Worm (Caenorhabditis elegans): ENCODE measurements around the gene mrps-35.

The mrps-35 gene

ce11 chrV:18984656-18985055, 3.5 kb downstream of the mrps-35 start:
- TF ChIP-seq ceh-48 (tag; optimal IDR thresholded peaks at IDR 0.05), result peak; percentile 68

ce11 chrV:18986103-18986502, 5.0 kb downstream of the mrps-35 start:
- TF ChIP-seq ceh-48 (tag; optimal IDR thresholded peaks at IDR 0.05) (peak; percentile 28), sox-2 (GFP tag; IDR thresholded peaks at IDR 0.05) (no peak), ttx-3 (tag; optimal IDR thresholded peaks at IDR 0.05) (no peak)

- TF ChIP-seq npax-4 (tag; optimal IDR thresholded peaks at IDR 0.05) (no peak), nfya-1 (tag; optimal IDR thresholded peaks at IDR 0.05) (peak; percentile 30), C08G9.2 (tag; optimal IDR thresholded peaks at IDR 0.05) (no peak), gmeb-2 (tag; optimal IDR thresholded peaks at IDR 0.05) (no peak), ceh-31 (tag; optimal IDR thresholded peaks at IDR 0.05) (peak; percentile 27), elt-2 (tag; optimal IDR thresholded peaks at IDR 0.05) (peak; percentile 42), unc-42 (tag; optimal IDR thresholded peaks at IDR 0.05) (peak; percentile 15), ceh-22 (tag; optimal IDR thresholded peaks at IDR 0.05) (no peak), ceh-30 (tag; optimal IDR thresholded peaks at IDR 0.05) (peak; percentile 81), tbx-2 (tag; optimal IDR thresholded peaks at IDR 0.05) (peak; percentile 14)
Measured at ce11 chrV:18990238-18990901, 9.3 kb downstream of the mrps-35 start, which contains the start of the genes reps-1 and Y39B6A.37. reps-1 (minus strand) TSS chrV:18990500. Y39B6A.37 (plus strand) TSS chrV:18990851.

ce11 chrV:18990958-18991357, 9.9 kb downstream of the mrps-35 start:
- TF ChIP-seq ceh-14 (tag; optimal IDR thresholded peaks at IDR 0.05) (no peak), ref-2 (tag; optimal IDR thresholded peaks at IDR 0.05) (no peak), dve-1 (tag; optimal IDR thresholded peaks at IDR 0.05) (no peak), madf-2 (tag; optimal IDR thresholded peaks at IDR 0.05) (no peak), fax-1 (tag; optimal IDR thresholded peaks at IDR 0.05) (no peak)

- TF ChIP-seq Y22D7AL.16 (tag; optimal IDR thresholded peaks at IDR 0.05) (no peak), hlh-15 (tag; optimal IDR thresholded peaks at IDR 0.05) (no peak), K09A11.1 (tag; optimal IDR thresholded peaks at IDR 0.05; ENCODE audit: insufficient read depth) (no peak), ztf-16 (tag; optimal IDR thresholded peaks at IDR 0.05) (no peak), fkh-10 (GFP tag; optimal IDR thresholded peaks at IDR 0.05) (no peak), ceh-14 (tag; optimal IDR thresholded peaks at IDR 0.05) (no peak), ceh-31 (tag; optimal IDR thresholded peaks at IDR 0.05) (no peak), ceh-9 (tag; optimal IDR thresholded peaks at IDR 0.05) (no peak), C08G9.2 (tag; optimal IDR thresholded peaks at IDR 0.05) (no peak), lim-6 (tag; optimal IDR thresholded peaks at IDR 0.05) (no peak), odd-2 (tag; optimal IDR thresholded peaks at IDR 0.05) (no peak), che-1 (tag; optimal IDR thresholded peaks at IDR 0.05) (no peak), ahr-1 (tag; optimal IDR thresholded peaks at IDR 0.05) (no peak), lin-11 (tag; optimal IDR thresholded peaks at IDR 0.05) (no peak), ceh-6 (GFP tag; optimal IDR thresholded peaks at IDR 0.05) (no peak), F13H6.1 (tag; optimal IDR thresholded peaks at IDR 0.05) (no peak), pha-2 (tag; optimal IDR thresholded peaks at IDR 0.05) (no peak), ceh-19 (GFP tag; optimal IDR thresholded peaks at IDR 0.05) (no peak)
Measured at ce11 chrV:18993017-18993416, 11.9 kb downstream of the mrps-35 start.

- TF ChIP-seq hlh-6 (tag; optimal IDR thresholded peaks at IDR 0.05), result no peak
- no peak for TF ChIP-seq ceh-34 (tag; optimal IDR thresholded peaks at IDR 0.05)
- no peak for TF ChIP-seq ceh-30 (tag; optimal IDR thresholded peaks at IDR 0.05)
- TF ChIP-seq npax-4 (tag; optimal IDR thresholded peaks at IDR 0.05), result no peak
- TF ChIP-seq C08G9.2 (tag; optimal IDR thresholded peaks at IDR 0.05), result no peak
- TF ChIP-seq lim-6 (tag; optimal IDR thresholded peaks at IDR 0.05), result no peak
- peak; percentile 74 for TF ChIP-seq ceh-48 (tag; optimal IDR thresholded peaks at IDR 0.05)
- TF ChIP-seq ceh-6 (GFP tag; optimal IDR thresholded peaks at IDR 0.05), result no peak
Measured at ce11 chrV:18993535-18993990, 12.5 kb downstream of the mrps-35 start, which contains the start of gene gtf-2F2. gtf-2F2 (plus strand) TSS chrV:18993940.
